Fruit fly (Drosophila melanogaster) whole organism, adult: ENCODE measurements around the gene CG34268.

Experiments used
- CG11617 ChIP-seq: fragments of 200-800 bp; sonication (Bioruptor generic); optimal IDR thresholded peaks from 2 replicates; lab custom pipeline; 2017; ENCODE audit warnings: mild to moderate bottlenecking, missing biosample characterization, missing genetic modification reagents, missing genetic modification characterization
- CG12768 ChIP-seq: fragments of 200-800 bp; sonication (Bioruptor generic); optimal IDR thresholded peaks from 2 replicates; lab custom pipeline; 2017; ENCODE audit warnings: missing biosample characterization, missing genetic modification characterization, mild to moderate bottlenecking, moderate library complexity, missing genetic modification reagents
- CG14711 ChIP-seq: fragments of 200-800 bp; sonication (Bioruptor generic); optimal IDR thresholded peaks from 2 replicates; lab custom pipeline; 2018; ENCODE audit warnings: missing biosample characterization, mild to moderate bottlenecking, missing genetic modification characterization, moderate library complexity
- CG1620 ChIP-seq: fragments of 200-800 bp; sonication (Bioruptor generic); optimal IDR thresholded peaks from 2 replicates; lab custom pipeline; 2016; ENCODE audit warnings: missing biosample characterization, missing genetic modification characterization
- CG33017 ChIP-seq: fragments of 200-800 bp; sonication (Bioruptor generic); optimal IDR thresholded peaks from 2 replicates; lab custom pipeline; 2018; ENCODE audit warnings: missing biosample characterization, mild to moderate bottlenecking, missing genetic modification characterization, moderate library complexity
- CG5204 ChIP-seq: fragments of 200-800 bp; sonication (Bioruptor generic); optimal IDR thresholded peaks from 2 replicates; lab custom pipeline; 2016; ENCODE audit warnings: missing biosample characterization, missing genetic modification characterization
- CG7045 ChIP-seq: fragments of 200-800 bp; sonication (Bioruptor generic); optimal IDR thresholded peaks from 2 replicates; lab custom pipeline; 2017; ENCODE audit warnings: missing biosample characterization, mild to moderate bottlenecking, missing genetic modification characterization
- CG7101 ChIP-seq: fragments of 200-800 bp; sonication (Bioruptor generic); optimal IDR thresholded peaks from 2 replicates; lab custom pipeline; 2018; ENCODE audit warnings: missing biosample characterization, mild to moderate bottlenecking, missing genetic modification characterization, moderate library complexity
- Clk ChIP-seq: fragments of 200-800 bp; sonication (Bioruptor generic); optimal IDR thresholded peaks from 2 replicates; lab custom pipeline; 2017; ENCODE audit warnings: missing biosample characterization, missing genetic modification characterization
- Crg-1 ChIP-seq: fragments of 200-800 bp; sonication (Bioruptor generic); optimal IDR thresholded peaks from 2 replicates; lab custom pipeline; 2016; ENCODE audit warnings: missing biosample characterization, missing genetic modification characterization
- Hr96 ChIP-seq: fragments of 200-800 bp; sonication (Bioruptor generic); optimal IDR thresholded peaks from 2 replicates; lab custom pipeline; 2016; ENCODE audit warnings: missing biosample characterization, missing genetic modification characterization
- Mnt ChIP-seq: fragments of 200-800 bp; sonication (Bioruptor generic); optimal IDR thresholded peaks from 2 replicates; lab custom pipeline; 2016; ENCODE audit warnings: missing biosample characterization, mild to moderate bottlenecking, missing genetic modification characterization
- bab1 ChIP-seq: fragments of 200-800 bp; sonication (Bioruptor generic); optimal IDR thresholded peaks from 3 replicates; lab custom pipeline; 2019; ENCODE audit warnings: missing biosample characterization, mild to moderate bottlenecking, missing genetic modification characterization, moderate library complexity
- cic ChIP-seq: fragments of 200-800 bp; sonication (Bioruptor generic); optimal IDR thresholded peaks from 2 replicates; lab custom pipeline; 2017; ENCODE audit warnings: missing biosample characterization, mild to moderate bottlenecking, missing genetic modification characterization, moderate library complexity
- cnc ChIP-seq, 2 experiments: fragments of >200 bp; optimal IDR thresholded peaks; 2 replicates each; lab custom pipeline; 2017
- kay ChIP-seq: fragments of 200-800 bp; sonication (Bioruptor generic); peaks from one replicate; lab custom pipeline; 2016; ENCODE audit warnings: missing biosample characterization, missing genetic modification characterization, borderline replicate concordance
- ovo ChIP-seq: fragments of 200-800 bp; sonication (Bioruptor generic); optimal IDR thresholded peaks from 2 replicates; lab custom pipeline; 2016; ENCODE audit warnings: missing biosample characterization, missing genetic modification characterization
- pad ChIP-seq: fragments of 200-800 bp; sonication (Bioruptor generic); optimal IDR thresholded peaks from 3 replicates; lab custom pipeline; 2017; ENCODE audit warnings: missing biosample characterization, missing genetic modification characterization, mild to moderate bottlenecking, moderate library complexity, missing genetic modification reagents
- tj ChIP-seq: fragments of 200-800 bp; sonication (Bioruptor generic); optimal IDR thresholded peaks from 3 replicates; lab custom pipeline; 2017; ENCODE audit warnings: missing biosample characterization, mild to moderate bottlenecking, missing genetic modification characterization, moderate library complexity
- toe ChIP-seq: fragments of 200-800 bp; sonication (Bioruptor generic); optimal IDR thresholded peaks from 2 replicates; lab custom pipeline; 2016; ENCODE audit warnings: missing biosample characterization, missing genetic modification characterization

The CG34268 gene

DNA sequence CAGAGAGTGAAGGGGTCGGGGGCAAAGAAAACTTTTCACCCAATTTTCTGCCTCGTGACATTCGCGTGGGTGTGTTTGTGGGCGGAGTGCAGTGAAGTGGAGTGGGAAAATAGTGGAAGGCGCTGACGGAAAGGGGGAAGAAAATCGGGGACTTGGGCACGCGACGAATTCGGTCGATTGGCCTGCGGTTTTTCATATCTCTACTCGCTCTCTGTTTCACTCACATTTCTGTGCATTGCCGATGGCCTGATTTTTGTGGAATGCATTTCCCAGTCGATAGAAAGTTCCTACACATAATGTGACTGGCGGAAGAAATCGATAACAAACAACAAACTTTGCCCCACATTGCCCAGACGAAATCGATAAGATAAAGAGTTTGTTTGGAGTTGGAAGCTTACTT, 27.7 kb upstream of the CG34268 start:
- no peak for TF ChIP-seq cnc (optimal IDR thresholded peaks at IDR 0.05; lab: Kevin White, UChicago)
- no peak for TF ChIP-seq bab1 (GFP tag; lab: Kevin White, UChicago)
- no peak for TF ChIP-seq Clk
- TF ChIP-seq toe (GFP tag; lab: Kevin White, UChicago): no peak
- no peak for TF ChIP-seq cic
- TF ChIP-seq tj: no peak
- TF ChIP-seq CG7045: no peak

DNA sequence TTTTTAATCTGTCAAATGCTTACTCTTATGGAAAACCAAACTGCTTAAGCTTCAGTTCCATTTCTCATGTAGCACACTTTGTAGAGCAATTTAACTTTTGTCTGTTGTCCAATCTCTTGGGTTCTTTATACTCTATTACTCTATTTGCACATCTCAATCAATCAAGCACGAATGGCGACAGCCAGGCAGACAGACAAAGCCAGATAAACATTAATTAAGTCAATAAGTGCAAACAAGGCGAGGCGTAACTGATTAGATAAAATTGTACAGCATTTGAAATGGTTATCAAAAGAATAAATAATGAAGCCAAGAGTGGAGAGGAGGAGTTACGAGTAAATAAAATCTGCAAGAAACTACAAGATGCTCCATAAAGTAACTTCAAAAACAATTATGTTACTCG, 16.9 kb upstream of the CG34268 start:
- TF ChIP-seq CG33017 (tag; lab: Kevin White, UChicago): no peak
- TF ChIP-seq CG14711 (tag; lab: Kevin White, UChicago): no peak
- no peak for TF ChIP-seq bab1 (GFP tag; lab: Kevin White, UChicago)
- no peak for TF ChIP-seq CG5204 (GFP tag; lab: Kevin White, UChicago)
- no peak for TF ChIP-seq Mnt (GFP tag; lab: Kevin White, UChicago)
- no peak for TF ChIP-seq Crg-1
- no peak for TF ChIP-seq Hr96
- TF ChIP-seq cnc (optimal IDR thresholded peaks at IDR 0.05; lab: Kevin White, UChicago): no peak
- no peak for TF ChIP-seq ovo
- TF ChIP-seq Clk: no peak
- no peak for TF ChIP-seq kay
- TF ChIP-seq toe (GFP tag; lab: Kevin White, UChicago): no peak
- TF ChIP-seq CG11617: no peak
- no peak for TF ChIP-seq CG1620 (GFP tag; lab: Kevin White, UChicago)
- TF ChIP-seq CG7045: no peak

dm6 chr3L:484554-485305, 16.0 kb upstream of the CG34268 start:
- no peak for TF ChIP-seq toe (GFP tag; lab: Kevin White, UChicago)
- TF ChIP-seq pad (GFP tag; lab: Kevin White, UChicago): no peak
- no peak for TF ChIP-seq bab1 (GFP tag; lab: Kevin White, UChicago)
- TF ChIP-seq CG11617: no peak
- TF ChIP-seq tj: no peak

- TF ChIP-seq CG1620 (GFP tag; lab: Kevin White, UChicago) (no peak), Hr96 (no peak), kay (no peak), CG7101 (tag; lab: Kevin White, UChicago) (no peak), Clk (no peak), pad (GFP tag; lab: Kevin White, UChicago) (no peak), Mnt (GFP tag; lab: Kevin White, UChicago) (no peak), CG33017 (tag; lab: Kevin White, UChicago) (no peak), CG14711 (tag; lab: Kevin White, UChicago) (no peak), cnc (optimal IDR thresholded peaks at IDR 0.05; lab: Kevin White, UChicago) (no peak)
Measured at dm6 chr3L:485393-485792, 15.4 kb upstream of the CG34268 start.

DNA sequence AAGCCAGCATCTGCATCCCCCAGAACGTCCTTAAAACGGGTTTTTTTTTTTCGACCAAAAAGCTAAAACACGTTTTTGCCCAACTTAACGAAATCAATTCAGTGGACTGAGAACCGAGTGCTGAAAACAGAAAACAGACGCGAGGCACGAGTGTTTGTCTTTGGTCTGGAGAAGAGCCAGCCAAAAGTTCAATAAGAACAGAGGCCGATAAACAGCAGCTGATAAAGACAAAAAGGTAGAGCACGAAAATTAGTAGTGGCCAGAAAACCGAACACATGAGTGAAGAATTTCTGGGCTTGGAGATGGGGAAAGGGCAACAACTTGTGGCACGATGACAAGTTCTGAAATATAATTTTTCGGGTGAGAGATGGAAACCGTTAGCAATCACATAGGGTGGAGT, 12.6 kb upstream of the CG34268 start:
- TF ChIP-seq CG14711 (tag; lab: Kevin White, UChicago) (no peak), CG33017 (tag; lab: Kevin White, UChicago) (no peak), ovo (no peak), tj (no peak)

DNA sequence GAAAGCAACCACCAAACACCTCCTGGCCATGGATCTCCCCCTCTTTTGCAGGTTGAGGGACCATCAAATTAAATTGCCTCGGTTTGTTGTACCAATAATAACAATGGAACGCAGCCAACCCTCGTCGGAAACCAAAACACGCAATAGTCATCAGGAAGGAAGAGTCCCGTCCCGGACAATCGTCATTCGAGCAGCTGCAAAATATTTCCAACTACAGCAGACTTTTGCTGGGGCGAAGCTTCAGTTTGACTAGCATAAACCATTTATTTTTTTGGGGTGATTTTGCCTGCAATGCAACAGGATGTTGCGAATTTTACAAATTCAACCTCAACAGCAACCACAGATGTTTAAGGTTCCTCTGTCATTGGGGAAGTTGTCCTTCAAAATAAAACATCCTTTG, 12.2 kb upstream of the CG34268 start:
- TF ChIP-seq pad (GFP tag; lab: Kevin White, UChicago) (no peak), CG12768 (no peak), cnc (optimal IDR thresholded peaks at IDR 0.05; lab: Kevin White, UChicago) (no peak), kay (no peak), toe (GFP tag; lab: Kevin White, UChicago) (no peak), bab1 (GFP tag; lab: Kevin White, UChicago) (no peak), tj (no peak), CG7045 (no peak), CG33017 (tag; lab: Kevin White, UChicago) (no peak), CG7101 (tag; lab: Kevin White, UChicago) (no peak), Crg-1 (no peak), CG14711 (tag; lab: Kevin White, UChicago) (no peak), ovo (no peak), CG1620 (GFP tag; lab: Kevin White, UChicago) (no peak), CG5204 (GFP tag; lab: Kevin White, UChicago) (no peak), cic (no peak), CG11617 (no peak), Clk (no peak), Mnt (GFP tag; lab: Kevin White, UChicago) (no peak), Hr96 (no peak)

DNA sequence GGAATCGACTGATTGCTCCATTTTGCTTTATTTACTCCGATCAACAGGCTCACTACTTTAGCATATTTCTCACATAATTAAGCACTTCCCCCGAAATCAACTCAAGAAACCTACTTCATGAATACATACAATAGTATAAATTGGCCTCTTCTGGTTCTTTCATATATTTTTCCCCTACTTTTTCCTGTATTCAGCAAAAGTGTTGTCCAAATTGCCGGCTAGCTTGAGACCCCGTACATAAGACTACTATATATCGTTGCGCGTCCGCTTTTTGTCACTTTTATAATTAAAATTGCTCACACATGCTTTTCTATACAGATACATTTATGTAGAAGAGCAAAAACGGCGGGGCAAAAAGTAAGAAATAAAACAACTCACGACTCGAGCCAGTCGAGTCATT, 11.4 kb upstream of the CG34268 start:
- peak; percentile 95 for TF ChIP-seq pad (GFP tag; lab: Kevin White, UChicago)
- peak; percentile 89 for TF ChIP-seq tj
- TF ChIP-seq CG11617: no peak
- peak; percentile 35 for TF ChIP-seq kay
- no peak for TF ChIP-seq Mnt (GFP tag; lab: Kevin White, UChicago)
